Fruit fly (Drosophila melanogaster): ENCODE data around the gene CG6686.
A peak's percentile ranks its signal among the peaks of the same experiment; 100 is the strongest.

The CG6686 gene

dm6 chr2L:12004211-12004979 is 16.6 kb upstream of the CG6686 start:
- peak; percentile 28 for TF ChIP-seq CG6276 (GFP tag; optimal IDR thresholded peaks at IDR 0.05)
- no peak for TF ChIP-seq CG31627 (GFP tag; optimal IDR thresholded peaks at IDR 0.05)
- no peak for TF ChIP-seq fd85E (GFP tag; optimal IDR thresholded peaks at IDR 0.05)
- TF ChIP-seq CG3032 (tag; optimal IDR thresholded peaks at IDR 0.05): no peak
- no peak for TF ChIP-seq dac (GFP tag; optimal IDR thresholded peaks at IDR 0.05)
- peak; percentile 18 for TF ChIP-seq net (GFP tag; optimal IDR thresholded peaks at IDR 0.05)
- TF ChIP-seq ss (GFP tag; optimal IDR thresholded peaks at IDR 0.05): peak in 1 of 2 experiments; percentile 55
- peak; percentile 22 for TF ChIP-seq pdm3 (GFP tag; optimal IDR thresholded peaks at IDR 0.05)
- TF ChIP-seq Sox15 (GFP tag; optimal IDR thresholded peaks at IDR 0.05): no peak
- TF ChIP-seq spab (GFP tag; optimal IDR thresholded peaks at IDR 0.05): no peak
- TF ChIP-seq Sox14 (GFP tag; optimal IDR thresholded peaks at IDR 0.05): no peak
- TF ChIP-seq CG11294 (GFP tag; IDR thresholded peaks at IDR 0.05): no peak
- peak; percentile 48 for TF ChIP-seq CG10631 (GFP tag; optimal IDR thresholded peaks at IDR 0.05)
- peak; percentile 4 to 11 for TF ChIP-seq salr (GFP tag; optimal IDR thresholded peaks at IDR 0.05)
- peak; percentile 3 for TF ChIP-seq acj6 (GFP tag; optimal IDR thresholded peaks at IDR 0.05)
- no peak for TF ChIP-seq CG16779 (tag; optimal IDR thresholded peaks at IDR 0.05)
- TF ChIP-seq CG8119 (GFP tag; IDR thresholded peaks at IDR 0.05): no peak
- no peak for TF ChIP-seq esn (GFP tag; optimal IDR thresholded peaks at IDR 0.05)
- peak; percentile 57 for TF ChIP-seq dsx (GFP tag; optimal IDR thresholded peaks at IDR 0.05; ENCODE audit: poor library complexity, severe bottlenecking)
- TF ChIP-seq CG1621 (tag; optimal IDR thresholded peaks at IDR 0.05): peak; percentile 99
- TF ChIP-seq CG3919 (GFP tag; optimal IDR thresholded peaks at IDR 0.05): no peak
- TF ChIP-seq lz (GFP tag; optimal IDR thresholded peaks at IDR 0.05): no peak
- TF ChIP-seq Blimp-1 (GFP tag; optimal IDR thresholded peaks at IDR 0.05): no peak
- TF ChIP-seq CG10669 (GFP tag; optimal IDR thresholded peaks at IDR 0.05): peak; percentile 9
- TF ChIP-seq Lpt (GFP tag; optimal IDR thresholded peaks at IDR 0.05): peak; percentile 1
- TF ChIP-seq Eip78C (GFP tag): peak; percentile 30
- TF ChIP-seq CG8632 (GFP tag; optimal IDR thresholded peaks at IDR 0.05): no peak
- TF ChIP-seq Ets21C (GFP tag; optimal IDR thresholded peaks at IDR 0.05): no peak
- TF ChIP-seq CG6163 (GFP tag; IDR thresholded peaks at IDR 0.05): no peak
- no peak for TF ChIP-seq CG6854 (GFP tag; optimal IDR thresholded peaks at IDR 0.05)
- peak; percentile 99 for TF ChIP-seq fkh (GFP tag; optimal IDR thresholded peaks at IDR 0.05)
- TF ChIP-seq Sox102F (GFP tag; optimal IDR thresholded peaks at IDR 0.05): no peak
- no peak for TF ChIP-seq Hr38 (GFP tag; optimal IDR thresholded peaks at IDR 0.05)
- peak; percentile 38 for TF ChIP-seq fd59A (GFP tag; optimal IDR thresholded peaks at IDR 0.05)
- TF ChIP-seq CG34406 (GFP tag; optimal IDR thresholded peaks at IDR 0.05): no peak
- TF ChIP-seq Hr39 (GFP tag; optimal IDR thresholded peaks at IDR 0.05): no peak
- no peak for TF ChIP-seq Smox (GFP tag; optimal IDR thresholded peaks at IDR 0.05)
- TF ChIP-seq CG11762 (GFP tag; optimal IDR thresholded peaks at IDR 0.05; ENCODE audit: insufficient read depth): no peak
- no peak for TF ChIP-seq Ets96B (tag; optimal IDR thresholded peaks at IDR 0.05)
- TF ChIP-seq CG32006 (GFP tag; optimal IDR thresholded peaks at IDR 0.05): peak; percentile 13
- peak; percentile 32 for TF ChIP-seq CG6808 (GFP tag; optimal IDR thresholded peaks at IDR 0.05)
- no peak for TF ChIP-seq CG4318 (GFP tag; optimal IDR thresholded peaks at IDR 0.05)
- TF ChIP-seq Eip93F (GFP tag; optimal IDR thresholded peaks at IDR 0.05): no peak
- no peak for TF ChIP-seq cyc (GFP tag; optimal IDR thresholded peaks at IDR 0.05)
- no peak for TF ChIP-seq eg (GFP tag; IDR thresholded peaks at IDR 0.05)
- peak; percentile 17 for TF ChIP-seq CG6792 (GFP tag; optimal IDR thresholded peaks at IDR 0.05)
- peak; percentile 15 for TF ChIP-seq Eip75B (GFP tag; optimal IDR thresholded peaks at IDR 0.05)
- TF ChIP-seq vri (GFP tag; optimal IDR thresholded peaks at IDR 0.05): no peak
- peak; percentile 22 for TF ChIP-seq svp (GFP tag)
- no peak for TF ChIP-seq Met (GFP tag; optimal IDR thresholded peaks at IDR 0.05)

Measured in whole organism, prepupa.